Fruit fly (Drosophila melanogaster) whole organism, embryonic: Measurements from ENCODE around the gene CG14234.

Experiments
- ATbp ChIP-seq: fragments of 200-800 bp; sonication (Bioruptor generic); optimal IDR thresholded peaks from 2 replicates; lab custom pipeline; 2017; ENCODE audit warnings: missing biosample characterization, mild to moderate bottlenecking, missing genetic modification characterization, missing genetic modification reagents
- BtbVII ChIP-seq: fragments of 200-800 bp; sonication (Bioruptor generic); optimal IDR thresholded peaks from 3 replicates; lab custom pipeline; 2017; ENCODE audit warnings: missing biosample characterization, mild to moderate bottlenecking, missing genetic modification characterization
- CG10431 ChIP-seq: fragments of 200-800 bp; sonication (Bioruptor generic); optimal IDR thresholded peaks from 3 replicates; lab custom pipeline; 2018; ENCODE audit warnings: missing biosample characterization, mild to moderate bottlenecking, missing genetic modification characterization
- CG13123 ChIP-seq: fragments of 200-800 bp; sonication (Bioruptor generic); optimal IDR thresholded peaks from 2 replicates; lab custom pipeline; 2016; ENCODE audit warnings: missing biosample characterization, missing genetic modification characterization
- CG17802 ChIP-seq: fragments of 200-800 bp; sonication (Bioruptor generic); optimal IDR thresholded peaks from 2 replicates; lab custom pipeline; 2018; ENCODE audit warnings: missing biosample characterization, mild to moderate bottlenecking, missing genetic modification characterization, moderate library complexity
- CG32532 ChIP-seq: fragments of 200-800 bp; sonication (Bioruptor generic); IDR thresholded peaks from 2 replicates; pipeline ENCODE4 v1.3.6; 2022; ENCODE audit warnings: missing biosample characterization, missing genetic modification characterization
- CG32767 ChIP-seq: fragments of 200-800 bp; sonication (Bioruptor generic); IDR thresholded peaks from 2 replicates; pipeline ENCODE4 v1.3.6; 2022; ENCODE audit warnings: missing biosample characterization, missing genetic modification characterization
- CG4424 ChIP-seq: fragments of 200-800 bp; sonication (Bioruptor generic); optimal IDR thresholded peaks from 3 replicates; lab custom pipeline; 2016; ENCODE audit warnings: missing biosample characterization, missing genetic modification characterization
- CG7271 ChIP-seq: fragments of 200-800 bp; sonication (Bioruptor generic); optimal IDR thresholded peaks from 2 replicates; lab custom pipeline; 2018; ENCODE audit warnings: missing biosample characterization, mild to moderate bottlenecking, missing genetic modification characterization, moderate library complexity
- CG7786 ChIP-seq: fragments of 200-800 bp; sonication (Bioruptor generic); optimal IDR thresholded peaks from 2 replicates; lab custom pipeline; 2016; ENCODE audit warnings: missing biosample characterization, missing genetic modification characterization
- CoRest ChIP-seq: fragments of 200-800 bp; sonication (Bioruptor generic); optimal IDR thresholded peaks from 3 replicates; lab custom pipeline; 2018; ENCODE audit warnings: missing biosample characterization, mild to moderate bottlenecking, missing genetic modification characterization, moderate library complexity
- Dek ChIP-seq: fragments of 200-800 bp; sonication (Bioruptor generic); optimal IDR thresholded peaks from 3 replicates; lab custom pipeline; 2019; ENCODE audit warnings: missing biosample characterization, mild to moderate bottlenecking, missing genetic modification characterization, moderate library complexity
- Dip3 ChIP-seq: fragments of 200-800 bp; sonication (Bioruptor generic); optimal IDR thresholded peaks from 3 replicates; lab custom pipeline; 2016; ENCODE audit warnings: missing biosample characterization, missing genetic modification characterization
- Dp ChIP-seq: fragments of 200-800 bp; sonication (Bioruptor generic); optimal IDR thresholded peaks from 2 replicates; lab custom pipeline; 2018; ENCODE audit warnings: missing biosample characterization, mild to moderate bottlenecking, missing genetic modification characterization, moderate library complexity
- Ets65A ChIP-seq: fragments of 200-800 bp; sonication (Bioruptor generic); peaks from one replicate; lab custom pipeline; 2016; ENCODE audit warnings: missing biosample characterization, missing genetic modification characterization
- Ets97D ChIP-seq: fragments of 200-800 bp; sonication (Bioruptor generic); optimal IDR thresholded peaks from 3 replicates; lab custom pipeline; 2016; ENCODE audit warnings: missing biosample characterization, missing genetic modification characterization
- Hmr ChIP-seq: fragments of 200-800 bp; sonication (Bioruptor generic); optimal IDR thresholded peaks from 3 replicates; lab custom pipeline; 2017; ENCODE audit warnings: mild to moderate bottlenecking, missing biosample characterization, missing genetic modification reagents, missing genetic modification characterization
- Hr51 ChIP-seq, 2 experiments: fragments of 200-800 bp; sonication (Bioruptor generic); optimal IDR thresholded peaks; 2 replicates in 1 of 2; 3 replicates in 1 of 2; lab custom pipeline; 2016 to 2018; ENCODE audit warnings: missing biosample characterization in 2 of 2, missing genetic modification characterization in 2 of 2, mild to moderate bottlenecking in 1 of 2, moderate library complexity in 1 of 2
- MBD-R2 ChIP-seq: fragments of 200-800 bp; sonication (Bioruptor generic); IDR thresholded peaks from 2 replicates; pipeline ENCODE4 v1.3.6; 2022; ENCODE audit warnings: missing biosample characterization, missing genetic modification characterization
- Med ChIP-seq: fragments of 200-800 bp; sonication (Bioruptor generic); peaks from one replicate; lab custom pipeline; 2016; ENCODE audit warnings: missing biosample characterization, missing genetic modification characterization, mild to moderate bottlenecking, inconsistent platforms, moderate library complexity
- NC2β ChIP-seq: fragments of 200-800 bp; sonication (Bioruptor generic); optimal IDR thresholded peaks from 2 replicates; lab custom pipeline; 2016; ENCODE audit warnings: missing biosample characterization, missing genetic modification characterization
- Nf-YC ChIP-seq: fragments of 200-800 bp; optimal IDR thresholded peaks from 3 replicates; lab custom pipeline; 2019; ENCODE audit warnings: missing biosample characterization, mild to moderate bottlenecking, missing genetic modification characterization, moderate library complexity
- Pdp1 ChIP-seq, 2 experiments: fragments of 200-800 bp; sonication (Bioruptor generic); optimal IDR thresholded peaks; 3 replicates each; lab custom pipeline; 2016; ENCODE audit warnings: missing biosample characterization in 2 of 2, missing genetic modification characterization in 2 of 2, mild to moderate bottlenecking in 1 of 2, moderate library complexity in 1 of 2
- Scr ChIP-seq: fragments of 200-800 bp; sonication (Bioruptor generic); IDR thresholded peaks from 2 replicates; pipeline ENCODE4 v1.3.6; 2022; ENCODE audit warnings: missing biosample characterization, missing genetic modification characterization; ENCODE audit not compliant: partially characterized antibody
- Sry-β ChIP-seq: fragments of 200-800 bp; sonication (Bioruptor generic); optimal IDR thresholded peaks from 2 replicates; lab custom pipeline; 2018; ENCODE audit warnings: missing biosample characterization, mild to moderate bottlenecking, missing genetic modification characterization, moderate library complexity
- Stat92E ChIP-seq, 3 experiments: fragments of >200 bp in 2 of 3; fragments of 200-800 bp in 1 of 3; sonication (Bioruptor generic) in 1 of 3; optimal IDR thresholded peaks; 2 replicates each; lab custom pipeline; 2017 to 2019; ENCODE audit warnings: missing biosample characterization in 3 of 3, missing genetic modification characterization in 3 of 3, mild to moderate bottlenecking in 1 of 3, moderate library complexity in 1 of 3
- Trl ChIP-seq, 3 experiments: fragments of >200 bp in 2 of 3; fragments of 200-800 bp in 1 of 3; sonication (Bioruptor generic) in 1 of 3; optimal IDR thresholded peaks; 2 replicates in 1 of 3; 3 replicates in 2 of 3; lab custom pipeline; 2016 to 2017; ENCODE audit warnings: missing biosample characterization in 1 of 3, missing genetic modification characterization in 1 of 3
- amos ChIP-seq: fragments of 200-800 bp; sonication (Bioruptor generic); IDR thresholded peaks from 2 replicates; pipeline ENCODE4 v1.3.6; 2022; ENCODE audit warnings: missing biosample characterization, missing genetic modification characterization; ENCODE audit not compliant: partially characterized antibody
- bbx ChIP-seq: fragments of 200-800 bp; sonication (Bioruptor generic); IDR thresholded peaks from 2 replicates; pipeline ENCODE4 v1.3.6; 2022; ENCODE audit warnings: missing biosample characterization, missing genetic modification characterization; ENCODE audit not compliant: partially characterized antibody
- chn ChIP-seq: fragments of 200-800 bp; sonication (Bioruptor generic); optimal IDR thresholded peaks from 2 replicates; lab custom pipeline; 2016; ENCODE audit warnings: missing biosample characterization, missing genetic modification characterization
- ewg ChIP-seq: fragments of 200-800 bp; sonication (Bioruptor generic); optimal IDR thresholded peaks from 3 replicates; lab custom pipeline; 2017; ENCODE audit warnings: mild to moderate bottlenecking, missing biosample characterization, missing genetic modification reagents, missing genetic modification characterization
- gsb ChIP-seq: fragments of 200-800 bp; sonication (Bioruptor generic); IDR thresholded peaks from 2 replicates; pipeline ENCODE4 v1.3.6; 2022; ENCODE audit warnings: missing biosample characterization, missing genetic modification characterization
- gsb-n ChIP-seq: fragments of 200-800 bp; sonication (Bioruptor generic); optimal IDR thresholded peaks from 3 replicates; lab custom pipeline; 2018; ENCODE audit warnings: missing biosample characterization, mild to moderate bottlenecking, missing genetic modification characterization
- her ChIP-seq: fragments of 200-800 bp; sonication (Bioruptor generic); optimal IDR thresholded peaks from 2 replicates; lab custom pipeline; 2016; ENCODE audit warnings: missing biosample characterization, missing genetic modification characterization
- hkb ChIP-seq, 2 experiments: fragments of 200-800 bp in 1 of 2; fragments of >200 bp in 1 of 2; sonication (Bioruptor generic) in 1 of 2; IDR thresholded peaks in 1 of 2; optimal IDR thresholded peaks in 1 of 2; 2 replicates each; pipeline versions ENCODE4 v1.3.6 to Lab custom; 2017 to 2022; ENCODE audit warnings: missing biosample characterization in 1 of 2, missing genetic modification characterization in 1 of 2
- inv ChIP-seq: fragments of 200-800 bp; sonication (Bioruptor generic); IDR thresholded peaks from 2 replicates; pipeline ENCODE4 v1.3.6; 2022; ENCODE audit warnings: missing biosample characterization, missing genetic modification characterization; ENCODE audit not compliant: partially characterized antibody
- nmo ChIP-seq: fragments of 200-800 bp; sonication (Bioruptor generic); optimal IDR thresholded peaks from 2 replicates; lab custom pipeline; 2018; ENCODE audit warnings: missing biosample characterization, mild to moderate bottlenecking, missing genetic modification characterization, moderate library complexity
- pho ChIP-seq: fragments of 200-800 bp; sonication (Bioruptor generic); optimal IDR thresholded peaks from 2 replicates; lab custom pipeline; 2016; ENCODE audit warnings: missing biosample characterization, missing genetic modification characterization
- run ChIP-seq: fragments of 200-800 bp; sonication (Bioruptor generic); optimal IDR thresholded peaks from 3 replicates; lab custom pipeline; 2018; ENCODE audit warnings: missing biosample characterization, mild to moderate bottlenecking, missing genetic modification characterization
- shn ChIP-seq: fragments of 200-800 bp; sonication (Bioruptor generic); optimal IDR thresholded peaks from 3 replicates; lab custom pipeline; 2016; ENCODE audit warnings: missing biosample characterization, missing genetic modification characterization
- sqz ChIP-seq: fragments of 200-800 bp; sonication (Bioruptor generic); optimal IDR thresholded peaks from 3 replicates; lab custom pipeline; 2018; ENCODE audit warnings: missing biosample characterization, mild to moderate bottlenecking, missing genetic modification characterization
- unc-4 ChIP-seq: fragments of 200-800 bp; sonication (Bioruptor generic); IDR thresholded peaks from 2 replicates; pipeline ENCODE4 v1.3.6; 2022; ENCODE audit warnings: missing biosample characterization, missing genetic modification characterization; ENCODE audit not compliant: partially characterized antibody
- zfh2 ChIP-seq: fragments of 200-800 bp; sonication (Bioruptor generic); optimal IDR thresholded peaks from 2 replicates; lab custom pipeline; 2016; ENCODE audit warnings: missing biosample characterization, missing genetic modification characterization

The CG14234 gene

dm6 chrX:19745908-19746604 lies 10.7 kb downstream of the CG14234 start, which contains the start of gene parvin (continued):
- TF ChIP-seq Hr51 (GFP tag; optimal IDR thresholded peaks at IDR 0.05; lab: Kevin White, UChicago), result no peak
- peak in 1 of 2 experiments; percentile 95 for TF ChIP-seq Pdp1 (GFP tag; optimal IDR thresholded peaks at IDR 0.05; lab: Kevin White, UChicago)
- peak; percentile 48 for TF ChIP-seq Scr (GFP tag; lab: Robert Waterston, UW)
- TF ChIP-seq Dek (tag; lab: Kevin White, UChicago), result no peak
- TF ChIP-seq CG13123 (GFP tag; lab: Kevin White, UChicago), result no peak
- no peak for TF ChIP-seq CG17802 (tag; lab: Kevin White, UChicago)
- peak; percentile 51 for TF ChIP-seq gsb-n
- TF ChIP-seq CG10431 (GFP tag; lab: Kevin White, UChicago), result no peak
- TF ChIP-seq unc-4 (GFP tag; lab: Robert Waterston, UW), result peak; percentile 18; the same call in 1 of the 2 replicates
- TF ChIP-seq MBD-R2 (GFP tag; lab: Robert Waterston, UW), result peak; percentile 35; the same call in 1 of the 2 replicates

DNA sequence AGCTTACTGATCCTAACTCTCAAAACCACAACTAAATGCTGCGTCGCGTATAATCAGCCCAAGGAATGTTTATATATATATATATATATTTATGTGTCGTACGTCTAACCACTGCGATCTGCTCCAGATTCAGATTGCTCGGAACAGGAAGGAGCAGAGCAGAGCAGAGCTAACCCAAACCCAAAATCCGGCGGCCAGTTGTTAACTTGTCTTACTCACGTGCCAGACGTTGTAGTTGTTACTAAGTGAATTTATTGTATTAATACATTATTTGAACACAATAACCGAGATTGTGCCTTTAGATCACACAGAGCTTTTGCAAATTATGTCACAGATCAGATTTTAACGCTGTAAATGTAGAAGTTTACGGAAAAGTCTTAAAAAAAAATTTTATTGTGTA lies 12.6 kb downstream of the CG14234 start, which contains the start of gene Alr:
Gene Alr, plus strand, starts transcription at position 301 of the 400 bp plus-strand sequence.
- no peak for TF ChIP-seq CG7786 (GFP tag; lab: Kevin White, UChicago)
- TF ChIP-seq ATbp, result no peak
- no peak for TF ChIP-seq Dip3 (GFP tag; lab: Kevin White, UChicago)
- TF ChIP-seq Stat92E (GFP tag; optimal IDR thresholded peaks at IDR 0.05; lab: Kevin White, UChicago), result no peak
- TF ChIP-seq amos (GFP tag; lab: Robert Waterston, UW), result no peak
- TF ChIP-seq inv (GFP tag; lab: Robert Waterston, UW), result no peak
- TF ChIP-seq CG32767 (GFP tag; lab: Robert Waterston, UW), result no peak
- TF ChIP-seq BtbVII (GFP tag; lab: Kevin White, UChicago), result no peak

- TF ChIP-seq CG4424 (GFP tag; lab: Kevin White, UChicago) (no peak), ewg (GFP tag; lab: Kevin White, UChicago) (peak; percentile 22), gsb (no peak), Nf-YC (tag; lab: Kevin White, UChicago) (peak; percentile 10), pho (GFP tag; lab: Kevin White, UChicago) (peak; percentile 4), CG32532 (GFP tag; lab: Robert Waterston, UW) (peak; percentile 35; the same call in 1 of the 2 replicates), her (GFP tag; lab: Kevin White, UChicago) (no peak), shn (GFP tag; lab: Kevin White, UChicago) (peak; percentile 5), hkb (optimal IDR thresholded peaks at IDR 0.05; lab: Kevin White, UChicago) (peak; percentile 79), hkb (GFP tag; IDR thresholded peaks at IDR 0.05; lab: Robert Waterston, UW) (no peak), nmo (GFP tag; lab: Kevin White, UChicago) (peak; percentile 37), unc-4 (GFP tag; lab: Robert Waterston, UW) (peak; percentile 51), NC2β (GFP tag; lab: Kevin White, UChicago) (peak; percentile 12), run (tag; lab: Kevin White, UChicago) (no peak), Ets97D (peak; percentile 41), MBD-R2 (GFP tag; lab: Robert Waterston, UW) (peak; percentile 62), zfh2 (peak; percentile 7), Sry-β (GFP tag; lab: Kevin White, UChicago) (peak; percentile 62), Med (GFP tag; lab: Kevin White, UChicago) (peak; percentile 83), chn (GFP tag; lab: Kevin White, UChicago) (no peak), Dp (GFP tag; lab: Kevin White, UChicago) (peak; percentile 93), CG7271 (tag; lab: Kevin White, UChicago) (no peak), CoRest (tag; lab: Kevin White, UChicago) (peak; percentile 54), sqz (no peak), Trl (optimal IDR thresholded peaks at IDR 0.05; lab: Kevin White, UChicago) (no peak), Trl (GFP tag; optimal IDR thresholded peaks at IDR 0.05; lab: Kevin White, UChicago) (peak; percentile 15), Hmr (GFP tag; lab: Kevin White, UChicago) (peak; percentile 16), bbx (GFP tag; lab: Robert Waterston, UW) (0 out of 2 replicates have a peak, but pooled peaks have one; percentile 41), Ets65A (peak; percentile 86)
Measured at dm6 chrX:19748565-19748964, 13.2 kb downstream of the CG14234 start.
